Worm (Caenorhabditis elegans) whole organism, mixed stage, embryonic: ENCODE results near the gene prmn-1.

Experiments
- M03D4.4 ChIP-seq: sonication (generic microtip); optimal IDR thresholded peaks from 2 replicates; lab custom pipeline; 2017; ENCODE audit warnings: mild to moderate bottlenecking, missing genetic modification characterization, missing compliant biosample characterization
- bed-3 ChIP-seq: fragments of 200-800 bp; sonication (Bioruptor generic); optimal IDR thresholded peaks from 3 replicates; lab custom pipeline; 2018; ENCODE audit warnings: mild to moderate bottlenecking, missing genetic modification characterization, moderate library complexity, missing compliant biosample characterization
- blmp-1 ChIP-seq: fragments of 150-350 bp; optimal IDR thresholded peaks from 2 replicates; lab custom pipeline; 2014; ENCODE audit warnings: missing biosample characterization, missing genetic modification characterization
- ceh-39 ChIP-seq: fragments of 150-350 bp; optimal IDR thresholded peaks from 2 replicates; lab custom pipeline; 2014; ENCODE audit warnings: missing biosample characterization, missing genetic modification characterization
- ceh-83 ChIP-seq: fragments of 200-800 bp; sonication (Bioruptor generic); optimal IDR thresholded peaks from 2 replicates; lab custom pipeline; 2018; ENCODE audit warnings: mild to moderate bottlenecking, missing genetic modification characterization, missing compliant biosample characterization
- ces-1 ChIP-seq: fragments of 150-350 bp; optimal IDR thresholded peaks from 2 replicates; lab custom pipeline; 2014; ENCODE audit warnings: missing biosample characterization, missing genetic modification reagents, missing genetic modification characterization
- cnd-1 ChIP-seq: fragments of 200-800 bp; sonication (Bioruptor generic); optimal IDR thresholded peaks from 2 replicates; lab custom pipeline; 2018; ENCODE audit warnings: mild to moderate bottlenecking, missing genetic modification characterization, missing compliant biosample characterization
- elt-3 ChIP-seq: fragments of 150-350 bp; optimal IDR thresholded peaks from 2 replicates; lab custom pipeline; 2014; ENCODE audit warnings: missing biosample characterization, missing genetic modification characterization
- ham-2 ChIP-seq: fragments of 200-800 bp; sonication (Bioruptor generic); optimal IDR thresholded peaks from 2 replicates; lab custom pipeline; 2018; ENCODE audit warnings: mild to moderate bottlenecking, missing genetic modification characterization, missing compliant biosample characterization
- hlh-1 ChIP-seq: fragments of 150-350 bp; optimal IDR thresholded peaks from 2 replicates; lab custom pipeline; 2014; ENCODE audit warnings: missing biosample characterization, missing genetic modification reagents, missing genetic modification characterization
- lin-13 ChIP-seq: fragments of 150-350 bp; optimal IDR thresholded peaks from 2 replicates; lab custom pipeline; 2014; ENCODE audit warnings: missing biosample characterization, missing genetic modification characterization
- lin-32 ChIP-seq: fragments of 200-800 bp; sonication (Bioruptor generic); optimal IDR thresholded peaks from 2 replicates; lab custom pipeline; 2018; ENCODE audit warnings: mild to moderate bottlenecking, missing genetic modification characterization, missing compliant biosample characterization
- lsy-2 ChIP-seq: fragments of 150-350 bp; optimal IDR thresholded peaks from 2 replicates; lab custom pipeline; 2014; ENCODE audit warnings: missing biosample characterization, missing genetic modification characterization
- mab-5 ChIP-seq: fragments of 150-350 bp; optimal IDR thresholded peaks from 2 replicates; lab custom pipeline; 2014; ENCODE audit warnings: missing biosample characterization, missing genetic modification characterization
- mep-1 ChIP-seq: fragments of 150-350 bp; optimal IDR thresholded peaks from 2 replicates; lab custom pipeline; 2017; ENCODE audit warnings: missing biosample characterization, missing genetic modification reagents, missing genetic modification characterization, inconsistent platforms
- mls-2 ChIP-seq: sonication (generic microtip); optimal IDR thresholded peaks from 2 replicates; lab custom pipeline; 2016; ENCODE audit warnings: mild to moderate bottlenecking, missing genetic modification characterization, moderate library complexity, missing compliant biosample characterization
- nhr-12 ChIP-seq: fragments of 150-350 bp; optimal IDR thresholded peaks from 2 replicates; lab custom pipeline; 2014; ENCODE audit warnings: missing biosample characterization, missing genetic modification characterization
- nhr-2 ChIP-seq: fragments of 150-350 bp; optimal IDR thresholded peaks from 2 replicates; lab custom pipeline; 2014; ENCODE audit warnings: missing biosample characterization, missing genetic modification characterization
- nhr-237 ChIP-seq: fragments of 150-350 bp; optimal IDR thresholded peaks from 2 replicates; lab custom pipeline; 2014; ENCODE audit warnings: missing biosample characterization, missing genetic modification characterization
- nhr-28 ChIP-seq: fragments of 150-350 bp; optimal IDR thresholded peaks from 2 replicates; lab custom pipeline; 2014; ENCODE audit warnings: missing biosample characterization, missing genetic modification characterization
- nhr-76 ChIP-seq: sonication (generic microtip); optimal IDR thresholded peaks from 2 replicates; lab custom pipeline; 2017; ENCODE audit warnings: missing biosample characterization, missing genetic modification characterization
- pha-4 ChIP-seq: fragments of 150-350 bp; optimal IDR thresholded peaks from 2 replicates; lab custom pipeline; 2018; ENCODE audit warnings: missing biosample characterization, missing genetic modification reagents, missing genetic modification characterization
- snpc-4 ChIP-seq: fragments of 150-350 bp; optimal IDR thresholded peaks from 2 replicates; lab custom pipeline; 2014; ENCODE audit warnings: missing biosample characterization, missing genetic modification characterization
- sptf-1 ChIP-seq: sonication (generic microtip); optimal IDR thresholded peaks from 2 replicates; lab custom pipeline; 2017; ENCODE audit warnings: mild to moderate bottlenecking, missing genetic modification characterization, moderate library complexity, missing compliant biosample characterization
- tbx-8 ChIP-seq: fragments of 200-800 bp; sonication (Bioruptor generic); optimal IDR thresholded peaks from 2 replicates; lab custom pipeline; 2018; ENCODE audit warnings: mild to moderate bottlenecking, missing genetic modification characterization, moderate library complexity, missing compliant biosample characterization
- unc-120 ChIP-seq: sonication (generic microtip); optimal IDR thresholded peaks from 2 replicates; lab custom pipeline; 2017; ENCODE audit warnings: missing genetic modification characterization, missing compliant biosample characterization; ENCODE audit not compliant: poor library complexity, severe bottlenecking
- unc-39 ChIP-seq: fragments of 150-350 bp; optimal IDR thresholded peaks from 2 replicates; lab custom pipeline; 2014; ENCODE audit warnings: missing biosample characterization, missing genetic modification characterization
- unc-62 ChIP-seq: fragments of 150-350 bp; optimal IDR thresholded peaks from 2 replicates; lab custom pipeline; 2014; ENCODE audit warnings: missing biosample characterization, missing genetic modification reagents, missing genetic modification characterization
- zip-8 ChIP-seq: fragments of 150-350 bp; optimal IDR thresholded peaks from 2 replicates; lab custom pipeline; 2014; ENCODE audit warnings: missing biosample characterization, missing genetic modification characterization

Gene prmn-1

DNA sequence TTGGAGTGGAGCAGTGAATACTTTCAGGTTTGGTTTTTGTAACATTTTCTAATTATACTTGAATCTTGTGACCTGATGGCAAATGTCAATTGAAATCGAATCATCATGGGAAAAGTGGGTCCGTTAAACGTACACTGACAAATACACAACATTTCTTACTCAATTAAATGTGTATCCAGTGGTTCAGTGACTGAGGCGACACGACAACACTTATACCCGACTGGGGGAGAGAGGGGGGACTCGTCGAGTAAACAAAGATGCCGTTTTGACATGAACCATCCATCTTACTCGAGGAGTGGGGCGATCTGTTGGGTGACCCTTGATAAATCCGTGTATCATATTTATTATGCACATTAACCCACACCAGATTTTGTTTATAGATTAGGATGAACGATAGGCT is 16.0 kb upstream of the prmn-1 start (continued):
- no peak for TF ChIP-seq zip-8 (tag; lab: Kevin White, UChicago)

DNA sequence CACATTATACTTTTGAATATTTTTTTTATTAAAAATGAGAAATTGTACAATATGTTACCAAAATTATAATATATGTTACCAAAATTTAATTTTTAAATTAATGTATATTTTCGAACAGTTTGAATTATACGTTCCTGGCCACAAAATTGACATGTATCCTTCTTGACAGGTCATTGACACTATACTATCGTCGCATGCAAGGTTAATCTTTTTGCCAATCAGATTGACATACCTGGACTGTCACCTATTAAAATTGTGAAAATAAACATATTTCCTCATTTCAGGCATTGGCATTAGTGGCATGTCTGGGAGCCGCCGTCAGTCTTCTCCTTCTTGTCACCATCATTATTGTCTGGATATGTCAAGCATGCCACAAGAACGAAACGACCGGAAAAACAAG is 14.8 kb upstream of the prmn-1 start:
- TF ChIP-seq snpc-4 (tag; lab: Kevin White, UChicago) (no peak), M03D4.4 (no peak), unc-39 (tag; lab: Kevin White, UChicago) (no peak), zip-8 (tag; lab: Kevin White, UChicago) (no peak), ham-2 (GFP tag; lab: Kevin White, UChicago) (no peak), tbx-8 (GFP tag; lab: Kevin White, UChicago) (no peak), unc-62 (GFP tag; lab: Kevin White, UChicago) (peak; percentile 29), cnd-1 (tag; lab: Kevin White, UChicago) (no peak), ceh-39 (tag; lab: Kevin White, UChicago) (no peak), lin-32 (GFP tag; lab: Kevin White, UChicago) (no peak), nhr-76 (tag; lab: Kevin White, UChicago) (no peak), mls-2 (tag; lab: Kevin White, UChicago) (no peak), nhr-2 (tag; lab: Kevin White, UChicago) (peak; percentile 68), hlh-1 (tag; lab: Kevin White, UChicago) (no peak)

DNA sequence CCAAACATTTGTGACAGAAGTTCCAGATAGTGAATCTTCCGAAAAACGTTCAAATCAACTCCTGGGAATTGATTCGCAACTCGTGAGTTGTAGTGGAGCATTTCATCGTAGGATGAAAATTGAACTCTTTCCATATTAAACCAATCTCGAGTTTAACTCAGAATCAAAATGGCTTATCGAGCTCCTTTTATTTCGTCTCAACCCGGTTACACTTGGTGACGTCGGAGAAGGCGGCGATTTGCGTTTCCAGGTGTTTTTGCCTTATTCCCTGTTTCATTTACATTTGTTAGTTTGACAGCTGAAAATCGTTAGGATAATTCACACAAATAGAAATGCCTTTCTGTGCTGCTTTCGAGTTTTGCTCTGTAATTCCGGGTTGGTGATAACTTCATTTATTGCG is 9.4 kb upstream of the prmn-1 start, which contains the start of gene F42E11.3:
F42E11.3 (minus strand) TSS at position 101 of the 400 bp plus-strand sequence.
- peak; percentile 2 for TF ChIP-seq sptf-1
- TF ChIP-seq blmp-1, result no peak
- TF ChIP-seq snpc-4 (tag; lab: Kevin White, UChicago), result no peak
- no peak for TF ChIP-seq nhr-76 (tag; lab: Kevin White, UChicago)
- TF ChIP-seq unc-120 (tag; lab: Kevin White, UChicago), result no peak

DNA sequence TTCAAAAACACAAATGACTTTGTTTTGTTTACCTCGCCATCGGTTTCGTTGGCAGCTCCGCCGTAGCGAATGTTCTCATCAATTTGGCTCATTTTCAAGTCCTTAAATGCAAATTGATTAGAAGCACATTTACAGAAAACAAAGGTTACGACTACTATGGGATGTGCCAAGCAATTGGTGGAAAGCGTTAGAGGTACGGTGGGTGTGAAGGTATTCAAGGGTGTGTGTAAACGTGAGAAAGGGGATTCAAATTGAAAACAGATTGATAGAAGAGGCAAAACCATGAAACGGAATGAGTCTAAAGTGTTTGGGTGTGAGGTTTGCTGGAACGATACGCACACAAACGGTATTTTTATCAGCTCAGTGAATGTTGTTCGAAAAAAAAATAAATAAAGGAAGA is 7.5 kb upstream of the prmn-1 start, which contains the start of gene tni-1:
tni-1 (minus strand) TSS at position 101 of the 400 bp plus-strand sequence.
- TF ChIP-seq lin-13 (tag; lab: Kevin White, UChicago), result no peak
- TF ChIP-seq mep-1 (tag; lab: Kevin White, UChicago), result no peak
- no peak for TF ChIP-seq sptf-1
- TF ChIP-seq pha-4, result no peak
- TF ChIP-seq bed-3 (GFP tag; lab: Kevin White, UChicago), result no peak
- TF ChIP-seq ham-2 (GFP tag; lab: Kevin White, UChicago), result no peak
- TF ChIP-seq lsy-2, result no peak
- TF ChIP-seq M03D4.4, result no peak
- no peak for TF ChIP-seq hlh-1 (tag; lab: Kevin White, UChicago)
- TF ChIP-seq unc-120 (tag; lab: Kevin White, UChicago), result no peak
- TF ChIP-seq nhr-76 (tag; lab: Kevin White, UChicago), result no peak
- no peak for TF ChIP-seq nhr-2 (tag; lab: Kevin White, UChicago)
- no peak for TF ChIP-seq elt-3
- no peak for TF ChIP-seq nhr-28 (tag; lab: Kevin White, UChicago)
- no peak for TF ChIP-seq snpc-4 (tag; lab: Kevin White, UChicago)
- no peak for TF ChIP-seq mab-5
- no peak for TF ChIP-seq blmp-1
- TF ChIP-seq nhr-12 (tag; lab: Kevin White, UChicago), result no peak
- no peak for TF ChIP-seq unc-39 (tag; lab: Kevin White, UChicago)
- TF ChIP-seq, all 35 proteins: peak for 0

DNA sequence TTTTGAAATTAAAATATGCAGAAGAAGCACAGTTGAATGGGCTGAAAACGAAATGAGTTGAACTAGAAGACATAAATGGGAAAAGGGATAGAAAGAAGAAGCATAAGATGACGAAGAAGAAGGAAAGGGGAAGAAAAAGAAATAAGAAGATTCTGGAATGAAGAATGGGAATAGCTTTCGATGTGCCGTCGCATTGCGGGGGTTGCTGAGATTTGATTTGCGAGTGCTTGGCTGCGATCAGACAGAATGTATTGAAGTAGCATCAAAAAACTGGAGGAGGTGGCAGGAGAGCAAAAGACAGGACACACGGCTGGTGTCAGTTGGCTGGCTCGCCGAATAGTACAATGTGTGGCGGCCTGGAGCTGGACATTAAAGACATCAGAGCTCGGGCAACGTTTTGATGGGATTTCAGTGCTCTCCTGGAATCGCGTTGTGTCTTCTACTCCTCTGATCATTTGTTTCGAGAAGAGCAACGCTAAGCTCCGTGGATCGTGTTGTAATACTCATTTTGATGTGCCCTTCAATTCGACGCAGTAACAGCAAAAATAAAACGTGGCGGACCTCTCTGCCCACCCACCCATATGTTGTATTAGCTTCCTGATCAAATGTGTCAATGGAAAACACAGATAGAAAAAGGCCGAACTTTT is 5.6 kb upstream of the prmn-1 start:
- TF ChIP-seq ces-1 (GFP tag; lab: Kevin White, UChicago), result peak; percentile 73
- TF ChIP-seq cnd-1 (tag; lab: Kevin White, UChicago), result no peak
- peak; percentile 92 for TF ChIP-seq unc-120 (tag; lab: Kevin White, UChicago)
- TF ChIP-seq elt-3, result no peak
- TF ChIP-seq hlh-1 (tag; lab: Kevin White, UChicago), result peak; percentile 85
- TF ChIP-seq sptf-1, result peak; percentile 20
- no peak for TF ChIP-seq ceh-83 (GFP tag; lab: Kevin White, UChicago)
- peak; percentile 63 for TF ChIP-seq unc-62 (GFP tag; lab: Kevin White, UChicago)
- TF ChIP-seq M03D4.4, result peak; percentile 7

DNA sequence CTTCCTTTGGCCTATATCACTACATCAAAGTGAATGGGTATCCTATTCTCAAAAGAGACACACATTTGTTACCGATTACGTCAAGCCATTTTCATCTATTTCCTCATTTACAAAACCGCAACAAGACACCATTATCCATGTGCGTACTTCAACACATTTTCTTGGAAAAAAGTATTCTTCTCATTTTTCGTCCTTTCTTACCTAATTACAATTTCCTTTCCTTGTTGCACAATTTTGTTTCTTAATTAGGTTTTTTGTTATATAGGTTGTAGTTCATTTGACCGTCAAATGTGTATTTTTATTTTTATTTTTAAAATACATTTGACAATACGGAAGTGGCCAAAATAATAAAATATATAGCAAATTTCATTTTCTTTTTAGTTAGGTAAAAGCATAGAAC is 1.5 kb upstream of the prmn-1 start:
- TF ChIP-seq ces-1 (GFP tag; lab: Kevin White, UChicago), result peak; percentile 38
- no peak for TF ChIP-seq nhr-237 (tag; lab: Kevin White, UChicago)
- TF ChIP-seq, all 35 proteins: peak for 1
